Worm (Caenorhabditis elegans) whole organism, young adult: ENCODE data around the gene czw-1.

Experiments used
- B0019.2 ChIP-seq: fragments of 200-800 bp; sonication (Bioruptor generic); conservative IDR thresholded peaks from 2 replicates; pipeline ENCODE4 v1.3.6; 2022; ENCODE audit warnings: missing genetic modification reagents, missing genetic modification characterization, missing compliant biosample characterization
- B0035.1 ChIP-seq: sonication (generic microtip); optimal IDR thresholded peaks from 2 replicates; lab custom pipeline; 2016; ENCODE audit warnings: missing genetic modification characterization, mild to moderate bottlenecking, missing compliant biosample characterization, missing genotype, missing genetic modification reagents
- F33H1.4 ChIP-seq: fragments of 200-800 bp; sonication (Bioruptor generic); IDR thresholded peaks from 2 replicates; pipeline ENCODE4 v1.3.6; 2022; ENCODE audit warnings: missing genetic modification reagents, missing genetic modification characterization, missing compliant biosample characterization
- F49E8.2 ChIP-seq: sonication (generic microtip); optimal IDR thresholded peaks from 3 replicates; lab custom pipeline; 2017; ENCODE audit warnings: missing genetic modification characterization, mild to moderate bottlenecking, missing compliant biosample characterization, antibody characterized with exemption, moderate library complexity; ENCODE audit not compliant: insufficient read depth
- Y53G8AR.9 ChIP-seq: fragments of 200-800 bp; sonication (Bioruptor generic); conservative IDR thresholded peaks from 2 replicates; pipeline ENCODE4 v1.3.6; 2022; ENCODE audit warnings: missing genetic modification reagents, missing genetic modification characterization, missing compliant biosample characterization
- Y56A3A.18 ChIP-seq: fragments of 200-800 bp; sonication (Bioruptor generic); IDR thresholded peaks from 2 replicates; pipeline ENCODE4 v1.3.6; 2022; ENCODE audit warnings: missing genetic modification reagents, missing genetic modification characterization, missing compliant biosample characterization
- athp-1 ChIP-seq: sonication (generic microtip); optimal IDR thresholded peaks from 2 replicates; lab custom pipeline; 2017; ENCODE audit warnings: mild to moderate bottlenecking, missing genetic modification characterization, missing compliant biosample characterization
- attf-3 ChIP-seq: fragments of 200-800 bp; sonication (Bioruptor generic); conservative IDR thresholded peaks from 2 replicates; pipeline ENCODE4 v1.3.6; 2022; ENCODE audit warnings: missing genetic modification reagents, missing genetic modification characterization, missing compliant biosample characterization
- bed-2 ChIP-seq: fragments of 200-800 bp; sonication (Bioruptor generic); IDR thresholded peaks from 2 replicates; pipeline ENCODE4 v1.3.6; 2022; ENCODE audit warnings: missing genetic modification reagents, missing genetic modification characterization, missing compliant biosample characterization
- ceh-40 ChIP-seq: fragments of 200-800 bp; sonication (Bioruptor generic); IDR thresholded peaks from 2 replicates; pipeline ENCODE4 v1.3.6; 2022; ENCODE audit warnings: missing genetic modification characterization, missing compliant biosample characterization
- dox-1 ChIP-seq: fragments of 200-800 bp; sonication (Bioruptor generic); IDR thresholded peaks from 2 replicates; pipeline ENCODE4 v1.3.6; 2022; ENCODE audit warnings: missing genetic modification reagents, missing genetic modification characterization, missing compliant biosample characterization
- egl-18 ChIP-seq: fragments of 200-800 bp; sonication (Bioruptor generic); IDR thresholded peaks from 2 replicates; pipeline ENCODE4 v1.3.6; 2022; ENCODE audit warnings: missing genetic modification reagents, missing genetic modification characterization, missing compliant biosample characterization
- egrh-3 ChIP-seq: fragments of 200-800 bp; sonication (Bioruptor generic); IDR thresholded peaks from 2 replicates; pipeline ENCODE4 v1.3.6; 2022; ENCODE audit warnings: missing genetic modification reagents, missing genetic modification characterization, missing compliant biosample characterization
- ets-4 ChIP-seq: fragments of 200-800 bp; sonication (Bioruptor generic); optimal IDR thresholded peaks from 2 replicates; lab custom pipeline; 2018; ENCODE audit warnings: mild to moderate bottlenecking, missing genetic modification characterization, missing compliant biosample characterization
- him-1 ChIP-seq: sonication (generic microtip); optimal IDR thresholded peaks from 2 replicates; lab custom pipeline; 2016; ENCODE audit warnings: missing genotype, missing genetic modification reagents, missing genetic modification characterization, missing compliant biosample characterization
- hmg-1.2 ChIP-seq: fragments of 200-800 bp; sonication (Bioruptor generic); IDR thresholded peaks from 2 replicates; pipeline ENCODE4 v1.3.6; 2022; ENCODE audit warnings: missing genetic modification reagents, missing genetic modification characterization, missing compliant biosample characterization
- let-526 ChIP-seq: fragments of 200-800 bp; sonication (Bioruptor generic); IDR thresholded peaks from 2 replicates; pipeline ENCODE4 v1.3.6; 2022; ENCODE audit warnings: missing genetic modification reagents, missing genetic modification characterization, missing compliant biosample characterization
- lin-54 ChIP-seq: fragments of 200-800 bp; sonication (Bioruptor generic); optimal IDR thresholded peaks from 2 replicates; lab custom pipeline; 2018; ENCODE audit warnings: mild to moderate bottlenecking, missing genetic modification characterization, missing compliant biosample characterization
- lir-1 ChIP-seq: fragments of 200-800 bp; sonication (Bioruptor generic); conservative IDR thresholded peaks from 2 replicates; pipeline ENCODE4 v1.3.6; 2022; ENCODE audit warnings: missing genetic modification reagents, missing genetic modification characterization, missing compliant biosample characterization
- madf-8 ChIP-seq: fragments of 200-800 bp; sonication (Bioruptor generic); conservative IDR thresholded peaks from 2 replicates; pipeline ENCODE4 v1.3.6; 2022; ENCODE audit warnings: missing genetic modification reagents, missing genetic modification characterization, missing compliant biosample characterization
- mcd-1 ChIP-seq: fragments of 200-800 bp; sonication (Bioruptor generic); IDR thresholded peaks from 2 replicates; pipeline ENCODE4 v1.3.6; 2022; ENCODE audit warnings: missing genetic modification reagents, missing genetic modification characterization, missing compliant biosample characterization
- nfya-1 ChIP-seq: sonication (generic microtip); optimal IDR thresholded peaks from 2 replicates; lab custom pipeline; 2017; ENCODE audit warnings: antibody characterized with exemption, missing compliant biosample characterization, missing genetic modification characterization, borderline replicate concordance; ENCODE audit not compliant: insufficient read depth
- nhr-179 ChIP-seq: sonication (generic microtip); optimal IDR thresholded peaks from 2 replicates; lab custom pipeline; 2016; ENCODE audit warnings: mild to moderate bottlenecking, missing genetic modification characterization, missing compliant biosample characterization
- pbrm-1 ChIP-seq: fragments of 200-800 bp; sonication (Bioruptor generic); IDR thresholded peaks from 2 replicates; pipeline ENCODE4 v1.3.6; 2022; ENCODE audit warnings: missing genetic modification reagents, missing genetic modification characterization, missing compliant biosample characterization
- rcor-1 ChIP-seq: fragments of 200-800 bp; sonication (Bioruptor generic); IDR thresholded peaks from 2 replicates; pipeline ENCODE4 v1.3.6; 2022; ENCODE audit warnings: missing genetic modification reagents, missing genetic modification characterization, missing compliant biosample characterization
- repo-1 ChIP-seq: sonication (generic microtip); optimal IDR thresholded peaks from 2 replicates; lab custom pipeline; 2017; ENCODE audit warnings: mild to moderate bottlenecking, missing genetic modification characterization, missing compliant biosample characterization
- snpc-1.3 ChIP-seq: sonication (generic microtip); optimal IDR thresholded peaks from 2 replicates; lab custom pipeline; 2017; ENCODE audit warnings: missing genetic modification characterization, mild to moderate bottlenecking, missing compliant biosample characterization, antibody characterized with exemption, moderate library complexity, missing genotype, missing genetic modification reagents; ENCODE audit not compliant: insufficient read depth
- snpc-3.4 ChIP-seq: sonication (generic microtip); optimal IDR thresholded peaks from 2 replicates; lab custom pipeline; 2017; ENCODE audit warnings: missing genetic modification characterization, mild to moderate bottlenecking, missing compliant biosample characterization, antibody characterized with exemption, moderate library complexity, missing genotype, missing genetic modification reagents
- ztf-18 ChIP-seq: sonication (generic microtip); optimal IDR thresholded peaks from 2 replicates; lab custom pipeline; 2016; ENCODE audit warnings: missing genotype, mild to moderate bottlenecking, missing genetic modification characterization, missing compliant biosample characterization
- ztf-25 ChIP-seq: fragments of 200-800 bp; sonication (Bioruptor generic); IDR thresholded peaks from 2 replicates; pipeline ENCODE4 v1.3.6; 2022; ENCODE audit warnings: missing genetic modification reagents, missing genetic modification characterization, missing compliant biosample characterization
- ztf-3 ChIP-seq: fragments of 200-800 bp; sonication (Bioruptor generic); optimal IDR thresholded peaks from 2 replicates; lab custom pipeline; 2018; ENCODE audit warnings: mild to moderate bottlenecking, missing genetic modification characterization, missing compliant biosample characterization

czw-1 gene

DNA sequence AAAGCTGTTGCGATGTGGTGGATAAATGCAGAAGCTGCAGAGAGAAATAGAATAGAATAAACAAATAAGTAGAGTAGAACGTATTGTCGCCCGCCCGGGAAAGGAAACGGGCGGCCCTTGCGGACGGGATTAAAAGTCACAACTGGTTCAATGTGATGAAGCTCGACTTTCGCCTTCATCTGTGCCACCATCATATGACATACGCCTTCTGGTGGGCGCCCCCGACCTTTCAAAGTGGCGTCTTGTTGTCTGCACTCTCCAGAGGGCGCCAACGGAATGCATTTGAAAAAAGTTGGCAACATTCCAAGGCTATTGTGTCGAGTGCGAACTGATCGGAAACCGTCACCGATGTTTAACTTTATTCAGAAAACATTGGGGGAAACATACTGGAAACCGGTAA lies 3.4 kb downstream of the czw-1 start:
- TF ChIP-seq egl-18 (GFP tag; lab: Robert Waterston, UW): 0 out of 2 replicates have a peak, but pooled peaks have one; percentile 11
- TF ChIP-seq snpc-1.3 (tag; lab: Kevin White, UChicago): no peak
- peak; percentile 5 for TF ChIP-seq athp-1 (tag; lab: Kevin White, UChicago)
- TF ChIP-seq madf-8 (GFP tag; lab: Robert Waterston, UW): 0 out of 2 replicates have a peak, but pooled peaks have one; percentile 18
- TF ChIP-seq Y56A3A.18 (GFP tag; lab: Robert Waterston, UW): no peak
- peak; percentile 32 for TF ChIP-seq snpc-3.4 (tag; lab: Kevin White, UChicago)
- TF ChIP-seq ceh-40 (GFP tag; lab: Robert Waterston, UW): no peak
- 0 out of 2 replicates have a peak, but pooled peaks have one; percentile 64 for TF ChIP-seq ztf-25 (GFP tag; lab: Robert Waterston, UW)
- TF ChIP-seq egrh-3 (GFP tag; lab: Robert Waterston, UW): no peak
- TF ChIP-seq pbrm-1 (GFP tag; lab: Robert Waterston, UW): 0 out of 2 replicates have a peak, but pooled peaks have one; percentile 19

- TF ChIP-seq dox-1 (GFP tag; lab: Robert Waterston, UW): no peak
- no peak for TF ChIP-seq bed-2 (GFP tag; lab: Robert Waterston, UW)
- no peak for TF ChIP-seq hmg-1.2
- TF ChIP-seq ets-4 (GFP tag; lab: Kevin White, UChicago): no peak
- TF ChIP-seq Y53G8AR.9 (GFP tag; lab: Robert Waterston, UW): no peak
- TF ChIP-seq nhr-179 (tag; lab: Kevin White, UChicago): no peak
- no peak for TF ChIP-seq nfya-1 (tag; lab: Kevin White, UChicago)
- TF ChIP-seq F33H1.4 (GFP tag; lab: Robert Waterston, UW): no peak
- TF ChIP-seq Y56A3A.18 (GFP tag; lab: Robert Waterston, UW): no peak
Observed at ce11 chrIV:7940919-7941318, 5.7 kb downstream of the czw-1 start, which contains the start of gene exc-9. Gene exc-9 (minus strand): TSS chrIV:7941019.

DNA sequence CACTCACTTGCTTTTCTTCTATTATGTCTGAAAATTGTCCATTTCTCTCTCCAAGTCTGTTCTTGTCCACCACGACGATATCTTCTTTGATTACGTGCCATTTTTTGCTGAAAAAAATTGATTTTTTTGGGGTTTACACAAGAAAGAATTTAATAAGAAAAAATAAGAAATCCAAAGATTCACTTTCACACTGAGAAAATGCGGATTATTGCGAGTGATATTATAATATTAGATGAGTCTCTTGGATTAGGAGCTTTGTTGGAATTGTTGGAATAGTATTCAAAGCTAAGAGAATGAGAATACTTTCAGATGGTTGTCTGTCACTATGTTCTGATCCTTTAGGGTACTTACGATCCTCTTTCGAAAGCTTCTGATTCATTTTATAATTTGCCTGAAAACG lies 7.8 kb downstream of the czw-1 start, which contains the start of gene F20D12.7:
TSS of gene F20D12.7 (minus strand) at position 101 of the 400 bp plus-strand sequence.
- no peak for TF ChIP-seq lin-54
- TF ChIP-seq mcd-1 (GFP tag; lab: Robert Waterston, UW): no peak
- TF ChIP-seq rcor-1 (GFP tag; lab: Robert Waterston, UW): no peak
- TF ChIP-seq attf-3 (GFP tag; lab: Robert Waterston, UW): no peak
- no peak for TF ChIP-seq let-526 (GFP tag; lab: Robert Waterston, UW)
- TF ChIP-seq repo-1: no peak
- TF ChIP-seq ets-4 (GFP tag; lab: Kevin White, UChicago): no peak
- no peak for TF ChIP-seq F49E8.2 (tag; lab: Kevin White, UChicago)
- no peak for TF ChIP-seq B0019.2
- TF ChIP-seq B0035.1 (tag; lab: Kevin White, UChicago): no peak
- no peak for TF ChIP-seq him-1 (tag; lab: Kevin White, UChicago)
- no peak for TF ChIP-seq ztf-18 (tag; lab: Kevin White, UChicago)
- TF ChIP-seq egl-18 (GFP tag; lab: Robert Waterston, UW): no peak
- TF ChIP-seq snpc-3.4 (tag; lab: Kevin White, UChicago): no peak

- TF ChIP-seq ztf-3: no peak
- TF ChIP-seq, all 124 proteins: peak for 0
Observed at ce11 chrIV:7933733-7934132, 12.9 kb downstream of the czw-1 start, which contains the start of gene bbs-2. Gene bbs-2 (plus strand): TSS chrIV:7934033.

- no peak for TF ChIP-seq lir-1 (GFP tag; lab: Robert Waterston, UW)
- TF ChIP-seq, all 124 proteins: peak for 0
Observed at ce11 chrIV:7931873-7932272, 14.8 kb downstream of the czw-1 start.
